Worm (Caenorhabditis elegans) whole organism, L3 larva: ENCODE measurements around the gene phat-3.

Source experiments
- ZK546.5 ChIP-seq: sonication (generic microtip); optimal IDR thresholded peaks from 2 replicates; lab custom pipeline; 2017; ENCODE audit warnings: missing biosample characterization, missing genetic modification characterization
- aly-2 ChIP-seq: fragments of 150-350 bp; optimal IDR thresholded peaks from 2 replicates; lab custom pipeline; 2014; ENCODE audit warnings: missing biosample characterization, missing genetic modification characterization
- ama-1 ChIP-seq: fragments of 150-350 bp; optimal IDR thresholded peaks from 2 replicates; lab custom pipeline; 2018
- ceh-16 ChIP-seq: sonication (generic microtip); optimal IDR thresholded peaks from 2 replicates; lab custom pipeline; 2017; ENCODE audit warnings: missing biosample characterization, missing genetic modification characterization
- ceh-28 ChIP-seq: fragments of 150-350 bp; optimal IDR thresholded peaks from 2 replicates; lab custom pipeline; 2014; ENCODE audit warnings: missing biosample characterization, missing genetic modification reagents, missing genetic modification characterization
- ceh-82 ChIP-seq: fragments of 150-350 bp; optimal IDR thresholded peaks from 2 replicates; lab custom pipeline; 2014; ENCODE audit warnings: missing biosample characterization, missing genetic modification characterization
- daf-12 ChIP-seq: fragments of 150-350 bp; optimal IDR thresholded peaks from 2 replicates; lab custom pipeline; 2014; ENCODE audit warnings: missing biosample characterization, missing genetic modification reagents, missing genetic modification characterization
- egl-27 ChIP-seq: sonication (generic microtip); optimal IDR thresholded peaks from 4 replicates; lab custom pipeline; 2017; ENCODE audit warnings: missing biosample characterization, missing genetic modification reagents, missing genetic modification characterization
- egl-5 ChIP-seq: fragments of 150-350 bp; optimal IDR thresholded peaks from 2 replicates; lab custom pipeline; 2017; ENCODE audit warnings: missing biosample characterization, missing genetic modification reagents, missing genetic modification characterization, inconsistent platforms
- elt-1 ChIP-seq: fragments of 150-350 bp; optimal IDR thresholded peaks from 2 replicates; lab custom pipeline; 2014; ENCODE audit warnings: missing biosample characterization, missing genetic modification characterization
- elt-2 ChIP-seq: sonication (generic microtip); optimal IDR thresholded peaks from 2 replicates; lab custom pipeline; 2016; ENCODE audit warnings: missing genetic modification reagents, mild to moderate bottlenecking, missing genetic modification characterization, missing compliant biosample characterization
- elt-3 ChIP-seq, 3 experiments: fragments of 150-350 bp in 1 of 3; sonication (generic microtip) in 2 of 3; optimal IDR thresholded peaks; 2 replicates in 2 of 3; 4 replicates in 1 of 3; lab custom pipeline; 2014 to 2017; ENCODE audit warnings: missing biosample characterization in 3 of 3, missing genetic modification characterization in 3 of 3
- eor-1 ChIP-seq, 2 experiments: fragments of 150-350 bp; optimal IDR thresholded peaks; 2 replicates each; lab custom pipeline; 2014 to 2018; ENCODE audit warnings: missing biosample characterization in 2 of 2, missing genetic modification characterization in 2 of 2
- fkh-10 ChIP-seq: sonication (generic microtip); optimal IDR thresholded peaks from 2 replicates; lab custom pipeline; 2017; ENCODE audit warnings: missing biosample characterization, missing genetic modification reagents, missing genetic modification characterization
- fkh-2 ChIP-seq: fragments of 150-350 bp; optimal IDR thresholded peaks from 2 replicates; lab custom pipeline; 2014; ENCODE audit warnings: missing biosample characterization, missing genetic modification reagents, missing genetic modification characterization
- fos-1 ChIP-seq: fragments of 150-350 bp; optimal IDR thresholded peaks from 2 replicates; lab custom pipeline; 2014; ENCODE audit warnings: missing biosample characterization, missing genetic modification characterization
- hmg-11 ChIP-seq: sonication (generic microtip); optimal IDR thresholded peaks from 2 replicates; lab custom pipeline; 2016; ENCODE audit warnings: missing genetic modification characterization, missing compliant biosample characterization
- jun-1 ChIP-seq: fragments of 150-350 bp; optimal IDR thresholded peaks from 2 replicates; lab custom pipeline; 2014; ENCODE audit warnings: missing biosample characterization, missing genetic modification reagents, missing genetic modification characterization
- lin-15B ChIP-seq: fragments of 150-350 bp; optimal IDR thresholded peaks from 2 replicates; lab custom pipeline; 2014; ENCODE audit warnings: missing biosample characterization, missing genetic modification characterization
- lin-39 ChIP-seq: fragments of 150-350 bp; optimal IDR thresholded peaks from 2 replicates; lab custom pipeline; 2018; ENCODE audit warnings: missing biosample characterization, missing genetic modification reagents, missing genetic modification characterization
- lsy-12 ChIP-seq: sonication (generic microtip); optimal IDR thresholded peaks from 2 replicates; lab custom pipeline; 2016; ENCODE audit warnings: mild to moderate bottlenecking, missing genetic modification characterization, missing compliant biosample characterization
- mml-1 ChIP-seq: fragments of 150-350 bp; sonication (generic microtip); optimal IDR thresholded peaks from 3 replicates; lab custom pipeline; 2014; ENCODE audit warnings: missing biosample characterization, missing genetic modification characterization
- nhr-11 ChIP-seq: fragments of 150-350 bp; optimal IDR thresholded peaks from 2 replicates; lab custom pipeline; 2014; ENCODE audit warnings: missing biosample characterization, missing genetic modification characterization
- nhr-12 ChIP-seq: fragments of 150-350 bp; optimal IDR thresholded peaks from 2 replicates; lab custom pipeline; 2014; ENCODE audit warnings: missing biosample characterization, missing genetic modification characterization
- nhr-23 ChIP-seq: fragments of 150-350 bp; optimal IDR thresholded peaks from 2 replicates; lab custom pipeline; 2014; ENCODE audit warnings: missing biosample characterization, missing genetic modification reagents, missing genetic modification characterization
- nhr-237 ChIP-seq: fragments of 150-350 bp; optimal IDR thresholded peaks from 2 replicates; lab custom pipeline; 2014; ENCODE audit warnings: missing biosample characterization, missing genetic modification characterization
- nhr-25 ChIP-seq: sonication (generic microtip); optimal IDR thresholded peaks from 2 replicates; lab custom pipeline; 2017; ENCODE audit warnings: missing biosample characterization, missing genetic modification characterization
- nhr-76 ChIP-seq: fragments of 150-350 bp; sonication (generic microtip); optimal IDR thresholded peaks from 5 replicates; lab custom pipeline; 2014; ENCODE audit warnings: missing biosample characterization, missing genetic modification characterization
- nhr-77 ChIP-seq: fragments of 150-350 bp; optimal IDR thresholded peaks from 2 replicates; lab custom pipeline; 2014; ENCODE audit warnings: missing biosample characterization, missing genetic modification characterization
- pha-4 ChIP-seq: fragments of 150-350 bp; optimal IDR thresholded peaks from 2 replicates; lab custom pipeline; 2014; ENCODE audit warnings: missing biosample characterization, missing genetic modification reagents, missing genetic modification characterization
- skn-1 ChIP-seq: fragments of 150-350 bp; optimal IDR thresholded peaks from 2 replicates; lab custom pipeline; 2014; ENCODE audit warnings: missing biosample characterization, missing genetic modification characterization
- snpc-4 ChIP-seq: fragments of 150-350 bp; optimal IDR thresholded peaks from 2 replicates; lab custom pipeline; 2014; ENCODE audit warnings: missing biosample characterization, missing genetic modification characterization
- tbx-2 ChIP-seq: sonication (generic microtip); optimal IDR thresholded peaks from 2 replicates; lab custom pipeline; 2016; ENCODE audit warnings: mild to moderate bottlenecking, missing genetic modification characterization, missing compliant biosample characterization
- unc-39 ChIP-seq: sonication (generic microtip); optimal IDR thresholded peaks from 4 replicates; lab custom pipeline; 2017; ENCODE audit warnings: missing biosample characterization, missing genetic modification characterization
- unc-62 ChIP-seq: fragments of 150-350 bp; sonication (generic microtip); optimal IDR thresholded peaks from 4 replicates; lab custom pipeline; 2014; ENCODE audit warnings: missing biosample characterization, missing genetic modification reagents, missing genetic modification characterization
- zag-1 ChIP-seq: fragments of 150-350 bp; optimal IDR thresholded peaks from 2 replicates; lab custom pipeline; 2014; ENCODE audit warnings: missing biosample characterization, missing genetic modification characterization
- ztf-11 ChIP-seq: fragments of 150-350 bp; optimal IDR thresholded peaks from 2 replicates; lab custom pipeline; 2014; ENCODE audit warnings: missing biosample characterization, missing genetic modification characterization
- ztf-4 ChIP-seq: fragments of 150-350 bp; optimal IDR thresholded peaks from 2 replicates; lab custom pipeline; 2014; ENCODE audit warnings: missing biosample characterization, missing genetic modification characterization

phat-3 gene

DNA sequence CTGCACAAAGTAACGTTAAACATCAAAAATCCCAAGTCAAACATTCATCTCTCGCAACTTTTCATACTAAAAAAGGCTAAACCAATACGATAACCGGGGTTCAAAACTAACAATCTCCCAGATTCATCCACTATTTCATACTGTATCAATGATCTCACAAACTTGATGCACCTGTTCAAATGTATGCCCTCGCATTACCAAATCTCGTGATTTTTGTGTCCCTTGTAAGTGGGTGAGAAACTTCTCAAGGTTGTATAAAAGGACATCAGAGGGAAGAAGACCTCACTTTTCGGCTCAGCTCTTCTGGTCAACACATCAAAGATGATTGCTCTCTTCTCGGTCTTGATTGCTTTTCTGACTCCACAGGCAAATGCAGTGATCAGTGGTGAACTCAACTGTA lies at the start of gene phat-3:
phat-3 (plus strand) TSS at position 301 of the 400 bp plus-strand sequence.
- TF ChIP-seq egl-27 (tag; lab: Kevin White, UChicago) = no peak
- TF ChIP-seq unc-39 = no peak
- no peak for TF ChIP-seq daf-12 (tag; lab: Kevin White, UChicago)
- no peak for TF ChIP-seq lsy-12 (tag; lab: Kevin White, UChicago)
- no peak for TF ChIP-seq ceh-16 (tag; lab: Kevin White, UChicago)
- no peak for TF ChIP-seq skn-1 (tag; lab: Kevin White, UChicago)
- TF ChIP-seq fos-1 (tag; lab: Kevin White, UChicago) = no peak
- no peak for TF ChIP-seq nhr-23 (tag; lab: Kevin White, UChicago)
- no peak for TF ChIP-seq lin-15B
- TF ChIP-seq mml-1 (tag; lab: Kevin White, UChicago) = no peak
- TF ChIP-seq elt-1 (tag; lab: Kevin White, UChicago) = no peak
- TF ChIP-seq ceh-28 (tag; lab: Kevin White, UChicago) = no peak
- no peak for TF ChIP-seq jun-1 (tag; lab: Kevin White, UChicago)
- no peak for TF ChIP-seq pha-4 (tag; lab: Kevin White, UChicago)
- TF ChIP-seq nhr-76 = no peak
- no peak for TF ChIP-seq hmg-11 (tag; lab: Kevin White, UChicago)
- no peak for TF ChIP-seq snpc-4

DNA sequence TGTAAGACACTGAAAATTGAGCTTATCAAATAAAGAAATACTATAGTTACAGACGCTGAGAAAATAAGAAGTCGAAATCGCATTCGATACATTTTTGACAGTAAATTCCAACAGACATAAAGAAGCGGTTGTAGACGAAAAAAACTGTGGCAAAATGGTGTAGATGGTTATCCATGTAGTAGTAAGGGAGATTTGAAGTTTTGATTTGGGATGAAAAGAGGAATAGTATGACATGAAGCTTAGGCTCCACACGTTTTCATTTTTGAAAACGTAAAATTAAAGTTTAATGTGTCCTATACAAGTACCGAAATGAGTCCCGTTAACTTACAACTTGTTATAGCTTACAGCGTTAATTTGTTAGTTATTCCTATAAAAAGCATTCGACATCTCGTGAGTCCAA lies 49.7 kb upstream of the phat-3 start, which contains the start of gene K09D9.9:
K09D9.9 (minus strand) TSS at position 101 of the 400 bp plus-strand sequence.
- no peak for TF ChIP-seq fkh-10 (GFP tag; lab: Kevin White, UChicago)
- no peak for TF ChIP-seq aly-2
- no peak for TF ChIP-seq unc-62 (GFP tag; lab: Kevin White, UChicago)
- TF ChIP-seq ztf-4 (tag; lab: Kevin White, UChicago) = no peak
- TF ChIP-seq mml-1 (tag; lab: Kevin White, UChicago) = no peak
- TF ChIP-seq zag-1 (tag; lab: Kevin White, UChicago) = no peak
- TF ChIP-seq egl-5 (tag; lab: Kevin White, UChicago) = no peak
- TF ChIP-seq pha-4 (tag; lab: Kevin White, UChicago) = no peak

DNA sequence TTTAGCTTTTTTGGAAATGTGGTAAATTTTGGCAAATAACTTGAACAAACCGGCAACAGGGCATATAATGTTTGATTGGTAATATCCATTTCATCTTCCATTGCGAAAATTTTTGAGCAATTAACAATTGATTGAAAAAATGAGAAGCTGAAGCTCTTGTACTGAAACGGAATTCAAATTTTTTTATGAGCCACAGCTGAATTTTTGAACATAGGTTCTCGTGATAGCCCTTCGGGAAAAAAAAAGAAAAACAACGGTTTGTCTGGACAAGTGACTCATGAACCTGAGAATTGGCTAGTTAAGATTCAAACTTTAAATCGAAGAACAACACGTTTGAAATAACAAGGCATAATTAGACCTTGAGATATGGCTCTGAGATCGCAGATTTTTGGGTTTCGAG lies 47.9 kb upstream of the phat-3 start, which contains the start of gene srx-62:
srx-62 (minus strand) TSS at position 101 of the 400 bp plus-strand sequence.
- TF ChIP-seq jun-1 (tag; lab: Kevin White, UChicago) = no peak
- no peak for TF ChIP-seq nhr-11 (tag; lab: Kevin White, UChicago)
- TF ChIP-seq nhr-237 (tag; lab: Kevin White, UChicago) = no peak

DNA sequence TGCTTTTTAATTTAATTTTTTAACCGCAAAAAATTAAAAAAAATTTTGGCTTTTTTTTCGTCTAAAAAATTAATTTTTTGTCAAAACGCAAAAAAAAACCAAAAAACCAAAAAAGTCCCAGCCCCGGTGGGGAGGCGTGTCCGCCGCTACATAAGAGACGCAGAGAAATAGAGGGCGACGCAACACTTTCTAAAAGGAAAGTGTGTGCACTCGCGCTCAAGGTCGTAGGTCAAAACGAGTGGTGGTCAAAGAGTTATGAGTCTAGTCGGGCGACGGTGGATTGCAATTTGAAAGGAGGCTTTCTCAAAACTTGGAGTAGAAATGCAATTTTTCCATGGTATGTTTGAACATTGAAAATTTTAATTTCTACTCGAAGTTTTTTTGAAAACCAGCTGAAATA lies 39.2 kb upstream of the phat-3 start:
- TF ChIP-seq ama-1 (lab: Kevin White, UChicago) = no peak
- no peak for TF ChIP-seq nhr-12
- no peak for TF ChIP-seq fos-1 (tag; lab: Kevin White, UChicago)
- no peak for TF ChIP-seq nhr-25 (tag; lab: Kevin White, UChicago)

DNA sequence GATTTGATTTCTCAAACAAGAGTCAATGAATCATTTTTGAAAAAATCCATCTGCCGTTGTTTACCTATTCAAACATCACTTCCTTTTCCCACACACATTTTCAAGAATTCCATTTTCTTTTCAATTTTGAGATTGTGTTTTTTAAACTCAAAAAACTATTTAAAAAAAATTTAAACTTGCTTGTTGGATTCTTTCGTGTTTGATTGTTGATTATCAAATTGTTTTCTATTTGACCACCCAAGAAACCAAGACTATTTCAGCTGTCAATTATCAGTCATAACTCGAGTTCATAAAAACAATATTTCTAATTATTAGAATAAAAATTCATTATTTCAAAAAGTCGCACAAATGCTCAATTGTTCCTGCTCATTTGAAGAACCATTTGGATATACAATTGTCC lies 38.5 kb upstream of the phat-3 start, which contains the start of gene srh-8:
srh-8 (plus strand) TSS at position 301 of the 400 bp plus-strand sequence.
- TF ChIP-seq nhr-76 (no peak), nhr-23 (tag; lab: Kevin White, UChicago) (no peak), fkh-2 (tag; lab: Kevin White, UChicago) (no peak), nhr-77 (no peak), lsy-12 (tag; lab: Kevin White, UChicago) (no peak), tbx-2 (tag; lab: Kevin White, UChicago) (no peak), snpc-4 (no peak), ceh-82 (tag; lab: Kevin White, UChicago) (no peak), fkh-10 (GFP tag; lab: Kevin White, UChicago) (no peak), ZK546.5 (tag; lab: Kevin White, UChicago) (no peak), ztf-11 (no peak), eor-1 (tag; optimal IDR thresholded peaks at IDR 0.05; lab: Kevin White, UChicago) (no peak), elt-3 (tag; optimal IDR thresholded peaks at IDR 0.05; lab: Kevin White, UChicago) (no peak), ztf-4 (tag; lab: Kevin White, UChicago) (no peak), elt-2 (tag; lab: Kevin White, UChicago) (no peak), lin-39 (tag; lab: Kevin White, UChicago) (no peak), nhr-237 (tag; lab: Kevin White, UChicago) (no peak)
